Worm (Caenorhabditis elegans) whole organism, L2 larva: ENCODE data around the gene perm-5.

Experiments
- R02D3.7 ChIP-seq: fragments of 150-350 bp; optimal IDR thresholded peaks from 2 replicates; lab custom pipeline; 2014; ENCODE audit warnings: missing biosample characterization, missing genetic modification characterization
- ZK546.5 ChIP-seq: sonication (generic microtip); optimal IDR thresholded peaks from 2 replicates; lab custom pipeline; 2017; ENCODE audit warnings: missing biosample characterization, missing genetic modification characterization
- alr-1 ChIP-seq: fragments of 150-350 bp; optimal IDR thresholded peaks from 2 replicates; lab custom pipeline; 2014; ENCODE audit warnings: missing biosample characterization, missing genetic modification characterization
- aly-2 ChIP-seq: fragments of 150-350 bp; optimal IDR thresholded peaks from 2 replicates; lab custom pipeline; 2014; ENCODE audit warnings: missing biosample characterization, missing genetic modification characterization
- crh-2 ChIP-seq: sonication (generic microtip); optimal IDR thresholded peaks from 2 replicates; lab custom pipeline; 2017; ENCODE audit warnings: missing biosample characterization, missing genetic modification characterization
- egl-27 ChIP-seq: sonication (generic microtip); optimal IDR thresholded peaks from 3 replicates; lab custom pipeline; 2017; ENCODE audit warnings: missing biosample characterization, missing genetic modification reagents, missing genetic modification characterization
- elt-1 ChIP-seq: fragments of 150-350 bp; optimal IDR thresholded peaks from 2 replicates; lab custom pipeline; 2014; ENCODE audit warnings: missing biosample characterization, missing genetic modification characterization
- fos-1 ChIP-seq: fragments of 150-350 bp; optimal IDR thresholded peaks from 2 replicates; lab custom pipeline; 2014; ENCODE audit warnings: missing biosample characterization, missing genetic modification characterization
- lsy-2 ChIP-seq, 2 experiments: fragments of 150-350 bp in 1 of 2; sonication (generic microtip) in 1 of 2; optimal IDR thresholded peaks; 2 replicates each; lab custom pipeline; 2014 to 2017; ENCODE audit warnings: missing biosample characterization in 2 of 2, missing genetic modification characterization in 2 of 2
- mdl-1 ChIP-seq, 2 experiments: fragments of 150-350 bp in 1 of 2; sonication (generic microtip) in 1 of 2; optimal IDR thresholded peaks; 2 replicates each; lab custom pipeline; 2017; ENCODE audit warnings: missing biosample characterization in 2 of 2, missing genetic modification characterization in 2 of 2
- skn-1 ChIP-seq: sonication (generic microtip); optimal IDR thresholded peaks from 2 replicates; lab custom pipeline; 2017; ENCODE audit warnings: missing biosample characterization, missing genetic modification characterization
- snpc-4 ChIP-seq: fragments of 150-350 bp; optimal IDR thresholded peaks from 2 replicates; lab custom pipeline; 2014; ENCODE audit warnings: missing biosample characterization, missing genetic modification characterization

DNA sequence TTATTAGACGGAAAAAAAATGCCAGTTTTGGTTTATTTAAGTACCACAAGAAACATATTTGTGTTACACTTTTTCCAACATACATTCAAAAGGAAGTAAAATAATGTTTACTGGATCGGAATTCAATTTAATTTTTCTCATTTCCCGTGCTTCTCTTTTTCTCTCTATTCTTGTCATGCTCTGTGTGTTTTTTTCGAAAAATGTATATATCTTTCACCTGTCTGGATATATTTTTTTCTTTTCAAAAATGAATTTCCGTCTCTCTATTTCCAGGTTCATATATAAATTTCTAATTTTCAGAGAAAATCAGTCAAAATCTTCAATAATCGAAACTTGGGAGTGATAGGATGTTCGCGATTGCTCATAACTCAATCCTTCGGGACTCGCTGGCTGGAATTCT lies 22.0 kb upstream of the perm-5 start, which contains the start of gene H35B03.1:
- no peak for TF ChIP-seq R02D3.7 (tag; lab: Kevin White, UChicago)
- TF ChIP-seq mdl-1 (tag; optimal IDR thresholded peaks at IDR 0.05; lab: Kevin White, UChicago): no peak
- TF ChIP-seq fos-1 (tag; lab: Kevin White, UChicago): no peak
- TF ChIP-seq snpc-4 (tag; lab: Kevin White, UChicago): no peak
- TF ChIP-seq alr-1 (tag; lab: Kevin White, UChicago): no peak
- no peak for TF ChIP-seq lsy-2 (tag; optimal IDR thresholded peaks at IDR 0.05; lab: Kevin White, UChicago)
- TF ChIP-seq elt-1 (tag; lab: Kevin White, UChicago): no peak
- no peak for TF ChIP-seq crh-2 (tag; lab: Kevin White, UChicago)
- TF ChIP-seq ZK546.5 (tag; lab: Kevin White, UChicago): no peak
- TF ChIP-seq egl-27 (tag; lab: Kevin White, UChicago): no peak
- no peak for TF ChIP-seq aly-2 (tag; lab: Kevin White, UChicago)
- no peak for TF ChIP-seq skn-1 (tag; lab: Kevin White, UChicago)
